Worm (Caenorhabditis elegans) whole organism, young adult: ENCODE data around the gene Y69A2AR.28.

Experiments
- aptf-2 ChIP-seq: fragments of 200-800 bp; sonication (Bioruptor generic); conservative IDR thresholded peaks from 2 replicates; pipeline ENCODE4 v1.3.6; 2022; ENCODE audit warnings: missing genetic modification reagents, missing genetic modification characterization, missing compliant biosample characterization
- bed-1 ChIP-seq: fragments of 200-800 bp; sonication (Bioruptor generic); IDR thresholded peaks from 2 replicates; pipeline ENCODE4 v1.3.6; 2022; ENCODE audit warnings: missing genetic modification reagents, missing genetic modification characterization, missing compliant biosample characterization
- dpl-1 ChIP-seq: fragments of 150-350 bp; optimal IDR thresholded peaks from 2 replicates; lab custom pipeline; 2014; ENCODE audit warnings: missing biosample characterization, missing genetic modification reagents, missing genetic modification characterization
- pha-4 ChIP-seq: fragments of 150-350 bp; sonication (generic microtip); optimal IDR thresholded peaks from 2 replicates; lab custom pipeline; 2014; ENCODE audit warnings: missing biosample characterization, missing genetic modification reagents, missing genetic modification characterization

ce11 chrIV:2630145-2630544 is 17.3 kb upstream of the Y69A2AR.28 start:
- TF ChIP-seq pha-4 (tag; lab: Kevin White, UChicago) (no peak), dpl-1 (GFP tag; lab: Kevin White, UChicago) (no peak), bed-1 (no peak), aptf-2 (GFP tag; lab: Robert Waterston, UW) (no peak)
